Fruit fly (Drosophila melanogaster): ENCODE data around the gene obst-A.

DNA sequence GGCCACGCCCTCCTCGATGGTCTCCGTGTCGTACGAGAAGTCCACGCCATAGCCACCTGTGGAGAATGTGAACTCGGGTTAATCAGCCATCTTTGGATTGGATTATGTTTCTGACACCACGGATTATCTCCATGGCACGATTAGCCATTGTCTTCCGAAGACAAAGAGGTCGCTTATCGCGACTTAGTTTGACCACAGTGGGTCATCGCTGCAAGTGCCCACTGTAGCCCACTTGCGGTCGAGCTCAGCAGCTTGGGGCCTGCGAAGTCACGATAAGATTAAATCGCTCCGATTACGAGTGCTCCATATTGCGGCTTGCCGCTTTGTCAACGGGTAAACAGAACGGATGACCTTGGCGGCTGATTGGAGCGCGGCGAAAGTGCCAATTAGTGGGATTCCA, 16.3 kb downstream of the obst-A start:
- TF ChIP-seq CG17829 (tag; optimal IDR thresholded peaks at IDR 0.05) (no peak), CG12659 (GFP tag; optimal IDR thresholded peaks at IDR 0.05) (no peak)

All from whole organism, embryonic.